Worm (Caenorhabditis elegans) whole organism, mixed stage, embryonic: Measurements from ENCODE around the gene F33E11.3.

ENCODE experiments used
- lin-13 ChIP-seq: fragments of 150-350 bp; optimal IDR thresholded peaks from 2 replicates; lab custom pipeline; 2014; ENCODE audit warnings: missing biosample characterization, missing genetic modification characterization
- mab-5 ChIP-seq: fragments of 150-350 bp; optimal IDR thresholded peaks from 2 replicates; lab custom pipeline; 2014; ENCODE audit warnings: missing biosample characterization, missing genetic modification characterization
- mep-1 ChIP-seq: fragments of 150-350 bp; optimal IDR thresholded peaks from 2 replicates; lab custom pipeline; 2017; ENCODE audit warnings: missing biosample characterization, missing genetic modification reagents, missing genetic modification characterization, inconsistent platforms
- nhr-12 ChIP-seq: fragments of 150-350 bp; optimal IDR thresholded peaks from 2 replicates; lab custom pipeline; 2014; ENCODE audit warnings: missing biosample characterization, missing genetic modification characterization
- unc-39 ChIP-seq: fragments of 150-350 bp; optimal IDR thresholded peaks from 2 replicates; lab custom pipeline; 2014; ENCODE audit warnings: missing biosample characterization, missing genetic modification characterization

DNA sequence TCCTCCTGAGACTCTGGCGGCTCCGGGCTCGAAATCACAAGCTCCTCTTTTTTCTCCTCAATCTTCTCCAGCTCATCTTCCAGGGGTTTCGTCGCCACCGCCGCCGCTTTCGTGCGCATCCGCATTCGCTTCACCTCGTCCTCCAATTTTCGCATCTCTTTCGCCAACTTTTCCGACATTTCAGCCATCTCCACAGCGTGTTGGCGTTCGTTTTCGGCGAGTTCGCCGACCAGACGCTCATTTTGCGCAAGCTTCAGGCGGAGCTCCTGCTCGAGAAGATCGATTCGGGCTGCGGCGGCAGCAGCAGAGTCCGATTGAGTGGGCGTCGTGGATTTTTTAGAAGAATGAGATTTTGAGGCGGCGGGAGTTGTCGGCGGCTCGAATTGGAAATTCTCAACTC, 1.2 kb downstream of the F33E11.3 start:
- TF ChIP-seq unc-39 (tag; lab: Kevin White, UChicago), result no peak
- no peak for TF ChIP-seq mab-5
- TF ChIP-seq lin-13 (tag; lab: Kevin White, UChicago), result no peak
- no peak for TF ChIP-seq mep-1 (tag; lab: Kevin White, UChicago)
- TF ChIP-seq nhr-12 (tag; lab: Kevin White, UChicago), result no peak
